Worm (Caenorhabditis elegans) whole organism, early embryonic: ENCODE measurements around the gene W10G11.1.

Experiments
- ama-1 ChIP-seq: fragments of 150-350 bp; optimal IDR thresholded peaks from 2 replicates; lab custom pipeline; 2014
- hnd-1 ChIP-seq: sonication (generic microtip); optimal IDR thresholded peaks from 2 replicates; lab custom pipeline; 2016; ENCODE audit warnings: missing genetic modification characterization, missing compliant biosample characterization
- pes-1 ChIP-seq: fragments of 200-800 bp; sonication (Bioruptor generic); IDR thresholded peaks from 2 replicates; pipeline ENCODE4 v1.3.6; 2022; ENCODE audit warnings: missing genetic modification reagents, missing genetic modification characterization, missing compliant biosample characterization
- scrt-1 ChIP-seq: fragments of 200-800 bp; sonication (Bioruptor generic); IDR thresholded peaks from 2 replicates; pipeline ENCODE4 v1.3.6; 2022; ENCODE audit warnings: missing genetic modification characterization, missing compliant biosample characterization
- sea-1 ChIP-seq: fragments of 200-800 bp; sonication (Bioruptor generic); conservative IDR thresholded peaks from 2 replicates; pipeline ENCODE4 v1.3.6; 2022; ENCODE audit warnings: missing genetic modification characterization, missing compliant biosample characterization
- tbx-37 ChIP-seq: fragments of 200-800 bp; sonication (Bioruptor generic); conservative IDR thresholded peaks from 2 replicates; pipeline ENCODE4 v1.3.6; 2022; ENCODE audit warnings: missing genetic modification reagents, missing genetic modification characterization, missing compliant biosample characterization

ce11 chrII:3576742-3577141 is 16.2 kb upstream of the W10G11.1 start, which contains the start of gene clec-132:
- TF ChIP-seq scrt-1 (GFP tag; lab: Robert Waterston, UW) (no peak), sea-1 (GFP tag; lab: Robert Waterston, UW) (no peak), ama-1 (lab: Kevin White, UChicago) (no peak), hnd-1 (no peak), tbx-37 (no peak), pes-1 (GFP tag; lab: Robert Waterston, UW) (no peak)
